Worm (Caenorhabditis elegans): Measurements from ENCODE around the gene rpl-36.

Gene rpl-36

ce11 chrIII:7209721-7210120, 29.7 kb downstream of the rpl-36 start, which contains the start of gene R151.2 (continued):
- TF ChIP-seq madf-3 (GFP tag; IDR thresholded peaks at IDR 0.05) (peak; percentile 62; the same call in 1 of the 2 replicates), nhr-179 (tag; optimal IDR thresholded peaks at IDR 0.05) (no peak), mel-28 (tag; optimal IDR thresholded peaks at IDR 0.05; ENCODE audit: borderline replicate concordance) (no peak), T26A5.8 (tag; optimal IDR thresholded peaks at IDR 0.05) (no peak), ccch-3 (GFP tag; optimal IDR thresholded peaks at IDR 0.05) (no peak), snpc-3.4 (tag; optimal IDR thresholded peaks at IDR 0.05) (peak; percentile 37), efl-1 (GFP tag; optimal IDR thresholded peaks at IDR 0.05) (no peak), ets-4 (GFP tag; optimal IDR thresholded peaks at IDR 0.05) (no peak), hmg-1.2 (GFP tag; IDR thresholded peaks at IDR 0.05) (peak; percentile 24; the same call in 1 of the 2 replicates), ceh-40 (GFP tag; IDR thresholded peaks at IDR 0.05) (no peak), Y53G8AR.9 (GFP tag; conservative IDR thresholded peaks at IDR 0.05) (0 out of 2 replicates have a peak, but pooled peaks have one; percentile 26), dox-1 (GFP tag; IDR thresholded peaks at IDR 0.05) (0 out of 2 replicates have a peak, but pooled peaks have one; percentile 12), sdz-38 (tag; optimal IDR thresholded peaks at IDR 0.05) (no peak), nfya-1 (tag; optimal IDR thresholded peaks at IDR 0.05; ENCODE audit: borderline replicate concordance, insufficient read depth) (no peak), F37B4.10 (GFP tag; IDR thresholded peaks at IDR 0.05) (no peak), lin-35 (GFP tag; optimal IDR thresholded peaks at IDR 0.05) (no peak), mxl-1 (tag; optimal IDR thresholded peaks at IDR 0.05) (no peak), tlf-1 (GFP tag; optimal IDR thresholded peaks at IDR 0.05) (peak; percentile 36), ekl-4 (GFP tag; IDR thresholded peaks at IDR 0.05) (peak; percentile 45; the same call in 1 of the 2 replicates), ceh-79 (tag; optimal IDR thresholded peaks at IDR 0.05) (no peak), T07F8.4 (tag; optimal IDR thresholded peaks at IDR 0.05) (no peak), nfyb-1 (GFP tag; IDR thresholded peaks at IDR 0.05) (0 out of 2 replicates have a peak, but pooled peaks have one; percentile 47), attf-3 (GFP tag; conservative IDR thresholded peaks at IDR 0.05) (no peak), fkh-3 (tag; optimal IDR thresholded peaks at IDR 0.05) (no peak), hsf-1 (GFP tag; IDR thresholded peaks at IDR 0.05) (0 out of 2 replicates have a peak, but pooled peaks have one; percentile 5), ama-1 (optimal IDR thresholded peaks at IDR 0.05) (no peak), ama-1 (GFP tag; optimal IDR thresholded peaks at IDR 0.05) (peak in 1 of 2 experiments; percentile 61), ceh-100 (GFP tag; IDR thresholded peaks at IDR 0.05) (peak; percentile 24; the same call in 1 of the 2 replicates), die-1 (tag; optimal IDR thresholded peaks at IDR 0.05) (no peak), C17E4.6 (GFP tag; IDR thresholded peaks at IDR 0.05) (no peak), xnd-1 (tag; optimal IDR thresholded peaks at IDR 0.05) (no peak), Y95B8A.8 (GFP tag; IDR thresholded peaks at IDR 0.05) (no peak), F57A8.1 (GFP tag; optimal IDR thresholded peaks at IDR 0.05) (peak; percentile 6), let-526 (GFP tag; IDR thresholded peaks at IDR 0.05) (no peak), rcor-1 (GFP tag; IDR thresholded peaks at IDR 0.05) (no peak; the same call in 1 of the 2 replicates), pbrm-1 (GFP tag; IDR thresholded peaks at IDR 0.05) (no peak), F55B11.4 (tag; optimal IDR thresholded peaks at IDR 0.05; ENCODE audit: borderline replicate concordance, insufficient read depth) (no peak), egl-44 (GFP tag; IDR thresholded peaks at IDR 0.05) (0 out of 2 replicates have a peak, but pooled peaks have one; percentile 35), aptf-2 (GFP tag; conservative IDR thresholded peaks at IDR 0.05) (no peak), hrde-1 (tag; optimal IDR thresholded peaks at IDR 0.05; ENCODE audit: borderline replicate concordance) (peak; percentile 77), ztf-26 (tag; optimal IDR thresholded peaks at IDR 0.05) (no peak), Y79H2A.3 (GFP tag; conservative IDR thresholded peaks at IDR 0.05) (no peak), tbx-9 (tag; optimal IDR thresholded peaks at IDR 0.05; ENCODE audit: borderline replicate concordance) (no peak), akir-1 (GFP tag; optimal IDR thresholded peaks at IDR 0.05) (no peak), unc-130 (GFP tag; optimal IDR thresholded peaks at IDR 0.05) (no peak), athp-1 (tag; optimal IDR thresholded peaks at IDR 0.05) (peak; percentile 12), nhr-90 (tag; optimal IDR thresholded peaks at IDR 0.05) (no peak), ztf-22 (GFP tag; optimal IDR thresholded peaks at IDR 0.05) (no peak), D2030.7 (GFP tag; IDR thresholded peaks at IDR 0.05) (no peak)
